Worm (Caenorhabditis elegans) whole organism, L4/young adult: Measurements from ENCODE around the gene F54E7.9.

Experiments used
- W03F9.2 ChIP-seq: fragments of 150-350 bp; optimal IDR thresholded peaks from 2 replicates; lab custom pipeline; 2014; ENCODE audit warnings: missing biosample characterization, missing genetic modification characterization
- dao-5 ChIP-seq: sonication (generic microtip); optimal IDR thresholded peaks from 2 replicates; lab custom pipeline; 2016; ENCODE audit warnings: missing genotype, missing genetic modification characterization, moderate library complexity, missing compliant biosample characterization
- him-1 ChIP-seq: sonication (generic microtip); optimal IDR thresholded peaks from 2 replicates; lab custom pipeline; 2016; ENCODE audit warnings: missing genotype, missing genetic modification reagents, missing genetic modification characterization, missing compliant biosample characterization

DNA sequence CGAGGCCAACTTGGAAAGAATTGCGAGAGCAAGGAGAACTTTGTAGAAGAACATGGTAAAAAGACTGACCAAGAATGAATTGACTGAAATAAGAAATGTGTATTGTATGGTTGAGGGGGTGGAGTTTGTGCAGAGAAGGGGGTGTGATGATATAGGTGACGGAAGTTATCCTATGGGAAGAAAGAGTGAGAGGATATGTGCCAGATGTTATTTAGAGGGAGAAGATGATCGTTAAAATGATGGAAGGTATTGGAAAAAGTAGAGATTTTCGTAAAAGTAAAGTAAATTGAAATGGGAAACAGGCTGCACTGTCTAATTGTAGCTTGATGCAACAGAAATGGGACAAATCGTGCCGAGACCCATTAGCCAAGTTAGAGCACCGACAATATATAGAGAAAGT lies 20.7 kb downstream of the F54E7.9 start, which contains the start of gene sdz-21:
- TF ChIP-seq him-1 (tag; lab: Kevin White, UChicago) = no peak
- TF ChIP-seq W03F9.2 (tag; lab: Kevin White, UChicago) = no peak
- TF ChIP-seq dao-5 = no peak
